Fruit fly (Drosophila melanogaster): ENCODE measurements around the gene ome.

ome gene

DNA sequence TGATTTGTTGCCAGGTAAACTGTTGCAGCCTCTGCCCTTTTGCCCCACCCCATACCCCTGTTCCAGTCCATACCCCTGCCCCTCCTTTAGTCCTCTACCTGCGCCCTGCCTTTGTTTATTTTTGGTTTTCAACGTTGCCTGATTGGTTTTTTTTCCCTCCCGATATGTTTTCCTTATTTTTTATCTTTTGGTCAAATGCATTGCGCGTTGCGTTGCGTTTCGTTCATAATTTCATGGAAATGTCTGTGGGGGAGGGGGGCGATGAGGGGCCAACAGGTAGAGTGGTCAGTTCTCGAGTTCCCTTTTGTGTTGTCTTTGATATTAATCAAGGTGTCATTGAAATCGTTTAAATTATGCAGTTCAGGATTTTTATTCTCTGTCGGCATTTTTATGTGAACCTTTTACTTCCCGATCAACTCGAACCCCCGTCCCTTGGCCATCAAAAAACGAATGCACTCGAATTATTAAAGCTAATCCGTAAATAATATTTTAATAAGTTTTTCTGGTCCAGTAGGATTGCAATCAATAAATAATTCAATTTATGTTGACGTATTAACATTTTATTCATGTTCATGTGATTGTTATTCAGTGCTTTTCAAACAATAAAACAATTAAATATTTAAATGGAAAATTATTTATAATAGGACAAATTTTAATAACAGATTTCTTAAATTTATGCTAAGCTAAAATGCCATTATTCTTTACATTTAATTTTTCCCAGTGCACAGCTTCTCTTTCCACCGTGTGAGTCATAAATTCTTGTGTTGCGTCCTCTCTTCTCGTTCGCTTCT is 37.7 kb upstream of the ome start (continued):
- TF ChIP-seq CG10267 (tag; optimal IDR thresholded peaks at IDR 0.05), result peak; percentile 88
- peak; percentile 95 for TF ChIP-seq CG15479 (GFP tag; optimal IDR thresholded peaks at IDR 0.05)

DNA sequence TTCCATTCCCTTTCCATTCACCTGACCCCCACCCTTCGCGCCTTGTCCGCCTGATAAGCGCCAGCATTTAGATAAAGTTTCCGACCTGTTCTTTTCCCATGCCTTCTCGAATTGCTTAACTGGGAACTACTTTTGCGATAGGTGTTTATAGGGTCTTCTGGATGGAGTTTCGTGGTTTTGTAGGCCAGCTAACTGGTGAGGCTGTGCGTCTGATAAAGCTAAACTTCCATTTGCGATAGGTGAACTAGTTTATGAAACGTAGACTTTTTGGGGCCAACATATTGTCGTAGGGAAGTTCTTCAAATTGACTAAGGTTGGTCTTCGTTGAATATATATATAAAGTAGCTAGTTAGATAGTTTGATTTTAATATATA is 37.1 kb upstream of the ome start:
- TF ChIP-seq CG10565 (GFP tag; optimal IDR thresholded peaks at IDR 0.05) (no peak), CG9797 (GFP tag; optimal IDR thresholded peaks at IDR 0.05) (no peak), CG13894 (tag; optimal IDR thresholded peaks at IDR 0.05) (peak; percentile 58), nerfin-2 (GFP tag; IDR thresholded peaks at IDR 0.05; ENCODE audit: partially characterized antibody) (no peak), luna (GFP tag; optimal IDR thresholded peaks at IDR 0.05) (no peak), Rfx (GFP tag; IDR thresholded peaks at IDR 0.05) (no peak), nmo (GFP tag; optimal IDR thresholded peaks at IDR 0.05) (no peak), CG12769 (tag; optimal IDR thresholded peaks at IDR 0.05) (peak; percentile 83), CG7963 (GFP tag; IDR thresholded peaks at IDR 0.05; ENCODE audit: partially characterized antibody) (no peak), CG6272 (GFP tag; IDR thresholded peaks at IDR 0.05) (no peak), CG17361 (GFP tag; IDR thresholded peaks at IDR 0.05) (0 out of 3 replicates have a peak, but pooled peaks have one; percentile 8), tgo (GFP tag; IDR thresholded peaks at IDR 0.05) (0 out of 3 replicates have a peak, but pooled peaks have one; percentile 2), Hmx (GFP tag; optimal IDR thresholded peaks at IDR 0.05) (no peak), grau (tag; optimal IDR thresholded peaks at IDR 0.05) (no peak), CG7839 (tag; optimal IDR thresholded peaks at IDR 0.05) (no peak), pnt (GFP tag; optimal IDR thresholded peaks at IDR 0.05) (no peak), Atf6 (GFP tag; IDR thresholded peaks at IDR 0.05) (0 out of 2 replicates have a peak, but pooled peaks have one; percentile 3), CG10274 (GFP tag; optimal IDR thresholded peaks at IDR 0.05) (no peak), CG3407 (GFP tag; optimal IDR thresholded peaks at IDR 0.05) (no peak), CG14860 (GFP tag; IDR thresholded peaks at IDR 0.05; ENCODE audit: partially characterized antibody) (no peak), corto (GFP tag; optimal IDR thresholded peaks at IDR 0.05) (no peak), hb (GFP tag; IDR thresholded peaks at IDR 0.05; ENCODE audit: partially characterized antibody) (no peak), CG18476 (GFP tag; optimal IDR thresholded peaks at IDR 0.05) (no peak), gcm (GFP tag; optimal IDR thresholded peaks at IDR 0.05) (no peak), CG13296 (GFP tag; optimal IDR thresholded peaks at IDR 0.05) (no peak), pfk (GFP tag; optimal IDR thresholded peaks at IDR 0.05) (no peak), mld (GFP tag; IDR thresholded peaks at IDR 0.05; ENCODE audit: partially characterized antibody) (no peak), zfh1 (GFP tag; IDR thresholded peaks at IDR 0.05) (no peak), sug (tag; optimal IDR thresholded peaks at IDR 0.05) (peak; percentile 49), mirr (GFP tag; optimal IDR thresholded peaks at IDR 0.05) (no peak), Lhr (GFP tag; optimal IDR thresholded peaks at IDR 0.05) (no peak), chn (GFP tag; optimal IDR thresholded peaks at IDR 0.05) (no peak), pb (GFP tag; optimal IDR thresholded peaks at IDR 0.05) (no peak), Stat92E (GFP tag; optimal IDR thresholded peaks at IDR 0.05) (no peak), GATAe (GFP tag; conservative IDR thresholded peaks at IDR 0.05) (peak; percentile 42; the same call in 1 of the 2 replicates), usp (GFP tag; optimal IDR thresholded peaks at IDR 0.05) (no peak), Xbp1 (GFP tag; optimal IDR thresholded peaks at IDR 0.05) (no peak), gce (GFP tag; IDR thresholded peaks at IDR 0.05) (no peak), jing (GFP tag; optimal IDR thresholded peaks at IDR 0.05) (no peak), CG8388 (GFP tag; optimal IDR thresholded peaks at IDR 0.05) (no peak), Med (GFP tag) (peak; percentile 76), CG4854 (GFP tag; optimal IDR thresholded peaks at IDR 0.05) (no peak), CG15601 (tag; optimal IDR thresholded peaks at IDR 0.05) (no peak), CG14441 (GFP tag; IDR thresholded peaks at IDR 0.05) (no peak), CG1233 (GFP tag; optimal IDR thresholded peaks at IDR 0.05) (no peak)

Measured in whole organism, embryonic.